Fruit fly (Drosophila melanogaster): Measurements from ENCODE around the gene MED18.

dm6 chrX:1846386-1846785 is 19.3 kb upstream of the MED18 start:
- TF ChIP-seq dl (GFP tag; optimal IDR thresholded peaks at IDR 0.05; ENCODE audit: insufficient read depth in 1 of 2, partially characterized antibody in 2 of 2) (no peak), pan (optimal IDR thresholded peaks at IDR 0.05) (no peak), Rel (GFP tag; optimal IDR thresholded peaks at IDR 0.05) (no peak), Rel (tag; optimal IDR thresholded peaks at IDR 0.05) (peak; percentile 83), psq (GFP tag; optimal IDR thresholded peaks at IDR 0.05) (no peak), Mio (GFP tag; optimal IDR thresholded peaks at IDR 0.05) (no peak), woc (GFP tag; optimal IDR thresholded peaks at IDR 0.05) (no peak)

Data from whole organism, wandering third instar larva.